Fruit fly (Drosophila melanogaster): ENCODE data around the gene Vti1a.

Vti1a gene

dm6 chr3L:735948-736347 is 43.2 kb upstream of the Vti1a start (continued):
- TF ChIP-seq Blimp-1 (GFP tag; optimal IDR thresholded peaks at IDR 0.05) (no peak), topi (GFP tag; optimal IDR thresholded peaks at IDR 0.05) (peak; percentile 62), esn (GFP tag; optimal IDR thresholded peaks at IDR 0.05) (peak; percentile 68), CG32006 (GFP tag; optimal IDR thresholded peaks at IDR 0.05) (peak; percentile 29), CG6276 (GFP tag; optimal IDR thresholded peaks at IDR 0.05) (peak; percentile 5), OdsH (GFP tag; optimal IDR thresholded peaks at IDR 0.05) (peak; percentile 71), CG8632 (GFP tag; optimal IDR thresholded peaks at IDR 0.05) (peak; percentile 38), CG11762 (GFP tag; optimal IDR thresholded peaks at IDR 0.05; ENCODE audit: insufficient read depth) (peak; percentile 44), CG6792 (GFP tag; optimal IDR thresholded peaks at IDR 0.05) (peak; percentile 62), Gug (GFP tag; IDR thresholded peaks at IDR 0.05) (peak; percentile 39; the same call in 1 of the 2 replicates), CG16779 (tag; optimal IDR thresholded peaks at IDR 0.05) (no peak), CG10669 (GFP tag; optimal IDR thresholded peaks at IDR 0.05) (peak; percentile 78), CG31627 (GFP tag; optimal IDR thresholded peaks at IDR 0.05) (peak; percentile 56), Hr38 (GFP tag; optimal IDR thresholded peaks at IDR 0.05) (no peak), CG34406 (GFP tag; optimal IDR thresholded peaks at IDR 0.05) (peak; percentile 21), CG3032 (tag; optimal IDR thresholded peaks at IDR 0.05) (peak; percentile 82), CG11294 (GFP tag; IDR thresholded peaks at IDR 0.05) (peak; percentile 13; the same call in 1 of the 2 replicates), Hr39 (GFP tag; optimal IDR thresholded peaks at IDR 0.05) (peak; percentile 51), CG8119 (GFP tag; IDR thresholded peaks at IDR 0.05) (peak; percentile 55), Lpt (GFP tag; optimal IDR thresholded peaks at IDR 0.05) (peak; percentile 30), Sox14 (GFP tag; optimal IDR thresholded peaks at IDR 0.05) (peak; percentile 71), Hr4 (GFP tag; optimal IDR thresholded peaks at IDR 0.05) (peak; percentile 34), spab (GFP tag; optimal IDR thresholded peaks at IDR 0.05) (peak; percentile 72), svp (GFP tag) (peak; percentile 72)

DNA sequence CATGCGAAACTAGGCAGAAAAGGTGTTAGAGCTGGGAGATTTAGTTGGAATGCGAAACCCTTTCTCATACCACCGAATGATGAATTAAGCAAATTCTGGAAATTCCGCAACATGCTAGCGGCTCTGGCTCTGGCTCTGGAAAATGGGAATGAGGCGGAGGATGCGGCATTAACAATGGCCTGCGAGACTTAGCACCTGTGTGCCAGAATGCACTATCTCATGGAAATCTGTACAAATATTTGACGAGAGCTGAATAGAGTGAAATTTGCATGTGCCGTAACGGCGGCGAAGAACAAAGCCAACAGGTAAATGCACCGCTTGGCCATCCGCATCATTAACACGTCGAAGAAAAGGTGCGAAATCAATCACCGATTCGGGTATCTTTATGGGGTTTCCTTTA is 42.6 kb upstream of the Vti1a start:
- TF ChIP-seq CG34406 (GFP tag; optimal IDR thresholded peaks at IDR 0.05) (no peak), CG11294 (GFP tag; IDR thresholded peaks at IDR 0.05) (no peak), lz (GFP tag; optimal IDR thresholded peaks at IDR 0.05) (no peak), vri (GFP tag; optimal IDR thresholded peaks at IDR 0.05) (no peak), Gug (GFP tag; IDR thresholded peaks at IDR 0.05) (no peak), dac (GFP tag; optimal IDR thresholded peaks at IDR 0.05) (no peak), CG15336 (GFP tag; IDR thresholded peaks at IDR 0.05) (no peak), CG32006 (GFP tag; optimal IDR thresholded peaks at IDR 0.05) (no peak)

dm6 chr3L:733845-734697 is 41.4 kb upstream of the Vti1a start:
- TF ChIP-seq Lpt (GFP tag; optimal IDR thresholded peaks at IDR 0.05) (peak; percentile 33), spab (GFP tag; optimal IDR thresholded peaks at IDR 0.05) (peak; percentile 81), CG7368 (GFP tag; optimal IDR thresholded peaks at IDR 0.05) (peak; percentile 55), Eip75B (GFP tag; optimal IDR thresholded peaks at IDR 0.05) (peak; percentile 79), CG8119 (GFP tag; IDR thresholded peaks at IDR 0.05) (peak; percentile 77), Hr38 (GFP tag; optimal IDR thresholded peaks at IDR 0.05) (no peak), CG6276 (GFP tag; optimal IDR thresholded peaks at IDR 0.05) (peak; percentile 48), Gug (GFP tag; IDR thresholded peaks at IDR 0.05) (peak; percentile 13; the same call in 1 of the 2 replicates), svp (GFP tag) (peak; percentile 26), CG11762 (GFP tag; optimal IDR thresholded peaks at IDR 0.05; ENCODE audit: insufficient read depth) (peak; percentile 55), vri (GFP tag; optimal IDR thresholded peaks at IDR 0.05) (no peak), CG8632 (GFP tag; optimal IDR thresholded peaks at IDR 0.05) (peak; percentile 74), CG34406 (GFP tag; optimal IDR thresholded peaks at IDR 0.05) (peak; percentile 77), CG10631 (GFP tag; optimal IDR thresholded peaks at IDR 0.05) (peak; percentile 89), CG1621 (tag; optimal IDR thresholded peaks at IDR 0.05) (peak; percentile 35), fkh (GFP tag; optimal IDR thresholded peaks at IDR 0.05) (peak; percentile 11), CG15336 (GFP tag; IDR thresholded peaks at IDR 0.05) (peak; percentile 73), lz (GFP tag; optimal IDR thresholded peaks at IDR 0.05) (no peak), fd85E (GFP tag; optimal IDR thresholded peaks at IDR 0.05) (no peak), Met (GFP tag; optimal IDR thresholded peaks at IDR 0.05) (no peak), CG10669 (GFP tag; optimal IDR thresholded peaks at IDR 0.05) (peak; percentile 68), salr (GFP tag; optimal IDR thresholded peaks at IDR 0.05) (peak; percentile 54 to 81), CG6808 (GFP tag; optimal IDR thresholded peaks at IDR 0.05) (peak; percentile 83), net (GFP tag; optimal IDR thresholded peaks at IDR 0.05) (peak; percentile 71), Blimp-1 (GFP tag; optimal IDR thresholded peaks at IDR 0.05) (no peak), CG11294 (GFP tag; IDR thresholded peaks at IDR 0.05) (peak; percentile 8; the same call in 1 of the 2 replicates), acj6 (GFP tag; optimal IDR thresholded peaks at IDR 0.05) (peak; percentile 70), Smox (GFP tag; optimal IDR thresholded peaks at IDR 0.05) (no peak), CG16779 (tag; optimal IDR thresholded peaks at IDR 0.05) (peak; percentile 76), Hr4 (GFP tag; optimal IDR thresholded peaks at IDR 0.05) (peak; percentile 69), CG4318 (GFP tag; optimal IDR thresholded peaks at IDR 0.05) (peak; percentile 68), CG3032 (tag; optimal IDR thresholded peaks at IDR 0.05) (peak; percentile 84), CG6792 (GFP tag; optimal IDR thresholded peaks at IDR 0.05) (peak; percentile 79), eg (GFP tag; IDR thresholded peaks at IDR 0.05) (peak; percentile 48; the same call in 2 of the 3 replicates)

All from whole organism, prepupa.